Worm (Caenorhabditis elegans) whole organism, mixed stage, embryonic: ENCODE results near the gene lido-17.

Experiments used
- ceh-43 ChIP-seq: fragments of 200-800 bp; sonication (Bioruptor generic); optimal IDR thresholded peaks from 2 replicates; lab custom pipeline; 2018; ENCODE audit warnings: mild to moderate bottlenecking, missing genetic modification characterization, moderate library complexity, missing compliant biosample characterization
- elt-3 ChIP-seq: fragments of 150-350 bp; optimal IDR thresholded peaks from 2 replicates; lab custom pipeline; 2014; ENCODE audit warnings: missing biosample characterization, missing genetic modification characterization
- nhr-237 ChIP-seq: fragments of 150-350 bp; optimal IDR thresholded peaks from 2 replicates; lab custom pipeline; 2014; ENCODE audit warnings: missing biosample characterization, missing genetic modification characterization
- unc-62 ChIP-seq: fragments of 150-350 bp; optimal IDR thresholded peaks from 2 replicates; lab custom pipeline; 2014; ENCODE audit warnings: missing biosample characterization, missing genetic modification reagents, missing genetic modification characterization

DNA sequence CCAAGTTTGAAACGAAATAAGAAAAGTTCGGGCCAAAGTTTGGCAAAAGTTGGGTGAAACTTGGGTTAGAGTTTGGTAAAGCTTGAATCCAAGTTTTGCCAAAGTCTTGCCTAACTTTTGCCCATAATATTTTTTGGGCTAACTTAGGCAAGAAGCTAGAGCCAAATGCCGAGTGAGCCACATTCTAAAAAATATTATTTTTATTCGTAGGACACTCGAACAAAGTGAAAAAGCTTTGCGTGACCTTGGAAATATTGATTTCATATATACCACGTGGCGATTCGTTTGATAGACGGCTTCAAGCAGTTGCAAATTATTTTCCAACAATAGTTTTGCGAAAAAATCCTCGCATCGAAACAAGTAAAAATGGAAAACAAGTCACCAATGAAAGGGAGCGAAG, 11.2 kb upstream of the lido-17 start, which contains the start of gene Y51B9A.5:
- no peak for TF ChIP-seq nhr-237 (tag; lab: Kevin White, UChicago)
- TF ChIP-seq unc-62, result no peak
- no peak for TF ChIP-seq elt-3 (tag; lab: Kevin White, UChicago)
- TF ChIP-seq ceh-43 (GFP tag; lab: Kevin White, UChicago), result no peak
